Fruit fly (Drosophila melanogaster) whole organism, prepupa: ENCODE measurements around the gene Bulli.

Experiments used
- Blimp-1 ChIP-seq: fragments of 200-800 bp; sonication (Bioruptor generic); optimal IDR thresholded peaks from 3 replicates; lab custom pipeline; 2017; ENCODE audit warnings: missing biosample characterization, missing genetic modification characterization, mild to moderate bottlenecking, moderate library complexity, missing genetic modification reagents
- CG10631 ChIP-seq: fragments of 200-800 bp; sonication (Bioruptor generic); optimal IDR thresholded peaks from 2 replicates; lab custom pipeline; 2016; ENCODE audit warnings: missing biosample characterization, missing genetic modification characterization
- CG11294 ChIP-seq: fragments of 200-800 bp; sonication (Bioruptor generic); IDR thresholded peaks from 2 replicates; pipeline ENCODE4 v1.3.6; 2022; ENCODE audit warnings: missing biosample characterization, missing genetic modification characterization
- CG11902 ChIP-seq: fragments of 200-800 bp; sonication (Bioruptor generic); optimal IDR thresholded peaks from 3 replicates; lab custom pipeline; 2016; ENCODE audit warnings: missing biosample characterization, missing genetic modification characterization
- CG15336 ChIP-seq: fragments of 200-800 bp; sonication (Bioruptor generic); IDR thresholded peaks from 2 replicates; pipeline ENCODE4 v1.3.6; 2022; ENCODE audit warnings: missing biosample characterization, missing genetic modification characterization
- CG1621 ChIP-seq: fragments of 200-800 bp; sonication (Bioruptor generic); optimal IDR thresholded peaks from 3 replicates; lab custom pipeline; 2018; ENCODE audit warnings: missing biosample characterization, mild to moderate bottlenecking, missing genetic modification characterization
- CG16779 ChIP-seq: fragments of 200-800 bp; sonication (Bioruptor generic); optimal IDR thresholded peaks from 3 replicates; lab custom pipeline; 2017; ENCODE audit warnings: missing biosample characterization, mild to moderate bottlenecking, missing genetic modification characterization
- CG3032 ChIP-seq: fragments of 200-800 bp; optimal IDR thresholded peaks from 2 replicates; lab custom pipeline; 2019; ENCODE audit warnings: missing biosample characterization, mild to moderate bottlenecking, missing genetic modification characterization, moderate library complexity
- CG31627 ChIP-seq: fragments of 200-800 bp; sonication (Bioruptor generic); optimal IDR thresholded peaks from 3 replicates; lab custom pipeline; 2016; ENCODE audit warnings: missing biosample characterization, missing genetic modification characterization
- CG3919 ChIP-seq: fragments of 200-800 bp; sonication (Bioruptor generic); optimal IDR thresholded peaks from 3 replicates; lab custom pipeline; 2016; ENCODE audit warnings: missing biosample characterization, missing genetic modification characterization
- CG6163 ChIP-seq: fragments of 200-800 bp; sonication (Bioruptor generic); IDR thresholded peaks from 3 replicates; pipeline ENCODE4 v1.3.6; 2022; ENCODE audit warnings: missing biosample characterization, missing genetic modification characterization
- CG6792 ChIP-seq: fragments of 200-800 bp; sonication (Bioruptor generic); optimal IDR thresholded peaks from 3 replicates; lab custom pipeline; 2016; ENCODE audit warnings: missing biosample characterization, missing genetic modification characterization
- CG6854 ChIP-seq: fragments of 200-800 bp; sonication (Bioruptor generic); optimal IDR thresholded peaks from 2 replicates; lab custom pipeline; 2017; ENCODE audit warnings: missing biosample characterization, mild to moderate bottlenecking, missing genetic modification characterization
- CG8319 ChIP-seq: fragments of 200-800 bp; sonication (Bioruptor generic); optimal IDR thresholded peaks from 3 replicates; lab custom pipeline; 2016; ENCODE audit warnings: missing biosample characterization, missing genetic modification characterization
- CG8632 ChIP-seq: fragments of 200-800 bp; sonication (Bioruptor generic); optimal IDR thresholded peaks from 3 replicates; lab custom pipeline; 2016; ENCODE audit warnings: missing biosample characterization, missing genetic modification characterization
- CG9139 ChIP-seq: fragments of 200-800 bp; sonication (Bioruptor generic); optimal IDR thresholded peaks from 3 replicates; lab custom pipeline; 2017; ENCODE audit warnings: missing biosample characterization, mild to moderate bottlenecking, missing genetic modification characterization
- Eip75B ChIP-seq: fragments of 200-800 bp; sonication (Bioruptor generic); optimal IDR thresholded peaks from 3 replicates; lab custom pipeline; 2016; ENCODE audit warnings: missing biosample characterization, missing genetic modification characterization
- Eip78C ChIP-seq: fragments of 200-800 bp; sonication (Bioruptor generic); peaks from one replicate; lab custom pipeline; 2016; ENCODE audit warnings: missing biosample characterization, missing genetic modification characterization
- Eip93F ChIP-seq: fragments of 200-800 bp; sonication (Bioruptor generic); optimal IDR thresholded peaks from 2 replicates; lab custom pipeline; 2016; ENCODE audit warnings: missing biosample characterization, mild to moderate bottlenecking, missing genetic modification characterization
- Ets21C ChIP-seq: fragments of 200-800 bp; sonication (Bioruptor generic); optimal IDR thresholded peaks from 3 replicates; lab custom pipeline; 2016; ENCODE audit warnings: missing biosample characterization, missing genetic modification characterization
- Ets96B ChIP-seq: fragments of 200-800 bp; optimal IDR thresholded peaks from 2 replicates; lab custom pipeline; 2019; ENCODE audit warnings: missing biosample characterization, mild to moderate bottlenecking, missing genetic modification characterization, moderate library complexity
- Gug ChIP-seq: fragments of 200-800 bp; sonication (Bioruptor generic); IDR thresholded peaks from 2 replicates; pipeline ENCODE4 v1.3.6; 2022; ENCODE audit warnings: missing biosample characterization, missing genetic modification characterization
- Hr38 ChIP-seq: sonication (Bioruptor generic); optimal IDR thresholded peaks from 2 replicates; lab custom pipeline; 2016; ENCODE audit warnings: missing biosample characterization, missing genetic modification characterization
- Hr39 ChIP-seq: fragments of 200-800 bp; sonication (Bioruptor generic); optimal IDR thresholded peaks from 2 replicates; lab custom pipeline; 2016; ENCODE audit warnings: missing biosample characterization, missing genetic modification characterization
- Hr4 ChIP-seq: fragments of 200-800 bp; sonication (Bioruptor generic); optimal IDR thresholded peaks from 3 replicates; lab custom pipeline; 2016; ENCODE audit warnings: missing biosample characterization, missing genetic modification characterization
- Lpt ChIP-seq: fragments of 200-800 bp; sonication (Bioruptor generic); optimal IDR thresholded peaks from 3 replicates; lab custom pipeline; 2016; ENCODE audit warnings: missing biosample characterization, missing genetic modification characterization
- Met ChIP-seq: fragments of 200-800 bp; sonication (Bioruptor generic); optimal IDR thresholded peaks from 3 replicates; lab custom pipeline; 2016; ENCODE audit warnings: missing biosample characterization, missing genetic modification characterization
- OdsH ChIP-seq: fragments of 200-800 bp; sonication (Bioruptor generic); optimal IDR thresholded peaks from 3 replicates; lab custom pipeline; 2016; ENCODE audit warnings: missing biosample characterization, missing genetic modification characterization
- Smox ChIP-seq: fragments of 200-800 bp; sonication (Bioruptor generic); optimal IDR thresholded peaks from 3 replicates; lab custom pipeline; 2016; ENCODE audit warnings: missing biosample characterization, missing genetic modification characterization
- Sox102F ChIP-seq: fragments of 200-800 bp; sonication (Bioruptor generic); optimal IDR thresholded peaks from 2 replicates; lab custom pipeline; 2016; ENCODE audit warnings: missing biosample characterization, mild to moderate bottlenecking, missing genetic modification characterization
- achi ChIP-seq: fragments of 200-800 bp; sonication (Bioruptor generic); optimal IDR thresholded peaks from 3 replicates; lab custom pipeline; 2016; ENCODE audit warnings: missing biosample characterization, missing genetic modification characterization
- acj6 ChIP-seq: fragments of 200-800 bp; sonication (Bioruptor generic); optimal IDR thresholded peaks from 3 replicates; lab custom pipeline; 2016; ENCODE audit warnings: missing biosample characterization, missing genetic modification characterization
- cyc ChIP-seq: fragments of 200-800 bp; sonication (Bioruptor generic); optimal IDR thresholded peaks from 3 replicates; lab custom pipeline; 2016; ENCODE audit warnings: missing biosample characterization, missing genetic modification characterization
- dac ChIP-seq: fragments of 200-800 bp; sonication (Bioruptor generic); optimal IDR thresholded peaks from 2 replicates; lab custom pipeline; 2017; ENCODE audit warnings: missing biosample characterization, mild to moderate bottlenecking, missing genetic modification characterization
- eg ChIP-seq: fragments of 200-800 bp; sonication (Bioruptor generic); IDR thresholded peaks from 3 replicates; pipeline ENCODE4 v1.3.6; 2022; ENCODE audit warnings: missing biosample characterization, missing genetic modification characterization
- esn ChIP-seq: fragments of 200-800 bp; sonication (Bioruptor generic); optimal IDR thresholded peaks from 2 replicates; lab custom pipeline; 2016; ENCODE audit warnings: missing biosample characterization, mild to moderate bottlenecking, missing genetic modification characterization, moderate library complexity
- fd59A ChIP-seq: fragments of 200-800 bp; sonication (Bioruptor generic); optimal IDR thresholded peaks from 2 replicates; lab custom pipeline; 2017; ENCODE audit warnings: missing biosample characterization, mild to moderate bottlenecking, missing genetic modification characterization, missing genetic modification reagents
- fd85E ChIP-seq: fragments of 200-800 bp; sonication (Bioruptor generic); optimal IDR thresholded peaks from 3 replicates; lab custom pipeline; 2016; ENCODE audit warnings: missing biosample characterization, missing genetic modification characterization
- fkh ChIP-seq: fragments of 200-800 bp; sonication (Bioruptor generic); optimal IDR thresholded peaks from 3 replicates; lab custom pipeline; 2017; ENCODE audit warnings: missing biosample characterization, mild to moderate bottlenecking, missing genetic modification characterization, moderate library complexity
- lz ChIP-seq: fragments of 200-800 bp; sonication (Bioruptor generic); optimal IDR thresholded peaks from 3 replicates; lab custom pipeline; 2016; ENCODE audit warnings: missing biosample characterization, missing genetic modification characterization
- pdm3 ChIP-seq: fragments of 200-800 bp; sonication (Bioruptor generic); optimal IDR thresholded peaks from 3 replicates; lab custom pipeline; 2016; ENCODE audit warnings: missing biosample characterization, missing genetic modification characterization
- spab ChIP-seq: fragments of 200-800 bp; sonication (Bioruptor generic); optimal IDR thresholded peaks from 2 replicates; lab custom pipeline; 2017; ENCODE audit warnings: missing biosample characterization, mild to moderate bottlenecking, missing genetic modification characterization, missing genetic modification reagents
- ss ChIP-seq, 2 experiments: fragments of 200-800 bp; sonication (Bioruptor generic); optimal IDR thresholded peaks; 2 replicates in 1 of 2; 3 replicates in 1 of 2; lab custom pipeline; 2017 to 2018; ENCODE audit warnings: mild to moderate bottlenecking in 2 of 2, missing biosample characterization in 2 of 2, missing genetic modification characterization in 2 of 2, moderate library complexity in 1 of 2
- svp ChIP-seq: fragments of 200-800 bp; sonication (Bioruptor generic); peaks from one replicate; lab custom pipeline; 2016; ENCODE audit warnings: missing biosample characterization, missing genetic modification characterization
- topi ChIP-seq: fragments of 200-800 bp; sonication (Bioruptor generic); optimal IDR thresholded peaks from 3 replicates; lab custom pipeline; 2016; ENCODE audit warnings: missing biosample characterization, missing genetic modification characterization
- vri ChIP-seq: fragments of 200-800 bp; sonication (Bioruptor generic); optimal IDR thresholded peaks from 3 replicates; lab custom pipeline; 2016; ENCODE audit warnings: missing biosample characterization, mild to moderate bottlenecking, missing genetic modification characterization

Bulli gene

DNA sequence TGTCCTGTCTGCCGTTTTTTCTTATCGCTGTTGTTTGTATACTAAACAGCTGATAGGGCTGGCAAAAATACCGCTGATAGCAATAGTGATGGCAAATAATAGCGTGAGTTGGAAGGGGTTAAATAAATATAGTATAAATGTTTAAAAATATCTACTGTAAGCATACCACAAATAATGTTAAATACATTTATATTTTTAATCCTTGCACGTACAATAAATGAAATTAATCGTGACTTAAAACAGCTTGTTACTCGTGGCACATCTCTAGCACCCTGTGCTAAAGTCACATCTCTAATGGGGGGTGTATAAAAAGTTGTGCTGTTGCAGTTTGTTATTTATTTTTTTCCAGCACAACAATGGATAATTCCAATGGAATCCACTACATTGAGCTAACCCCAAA, at the start of gene Bulli, which contains the start of gene CG10147 (continued):
- TF ChIP-seq vri (GFP tag; lab: Kevin White, UChicago) (peak; percentile 93), Eip93F (GFP tag; lab: Kevin White, UChicago) (peak; percentile 82), Gug (GFP tag; lab: Robert Waterston, UW) (peak; percentile 96), CG11294 (GFP tag; lab: Robert Waterston, UW) (peak; percentile 94), CG8319 (GFP tag; lab: Kevin White, UChicago) (peak; percentile 92), esn (GFP tag; lab: Kevin White, UChicago) (peak; percentile 96), CG3032 (tag; lab: Kevin White, UChicago) (peak; percentile 97), Hr38 (peak; percentile 51)

DNA sequence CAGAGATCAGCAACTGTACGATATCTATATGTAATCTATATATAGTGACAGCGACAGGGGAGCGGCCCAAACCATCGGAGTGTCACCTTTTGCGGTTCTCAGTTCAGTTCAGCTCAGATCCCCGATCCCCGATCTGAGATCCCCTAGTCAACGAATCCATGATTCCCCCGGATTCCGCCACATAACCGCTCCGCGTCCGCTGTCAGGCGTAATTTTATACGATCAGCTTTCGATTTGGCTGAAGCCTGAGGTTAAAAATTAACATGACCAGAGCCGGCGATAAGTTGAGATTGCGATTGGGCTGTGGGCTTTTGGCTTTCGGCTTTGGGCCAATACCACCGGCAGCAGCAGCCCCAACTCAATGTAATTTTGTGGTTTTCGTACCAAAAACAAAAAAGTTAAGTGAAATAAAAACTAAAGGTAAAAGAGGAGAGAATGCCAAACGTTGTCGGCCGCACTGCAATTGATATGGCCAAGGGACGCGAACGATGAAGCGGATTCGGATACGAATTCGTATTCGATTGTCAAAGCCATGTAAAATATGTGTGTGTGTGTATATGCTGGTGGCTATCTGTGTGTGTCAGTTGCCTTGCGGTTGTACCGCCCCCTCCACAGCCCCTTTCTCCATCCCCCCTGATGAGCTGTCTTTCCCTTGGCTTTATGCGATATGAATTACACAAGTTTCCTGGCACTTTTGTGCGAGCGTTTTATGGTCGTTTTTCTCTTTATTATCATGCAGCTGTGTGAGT, 48.6 kb upstream of the Bulli start:
- TF ChIP-seq svp (GFP tag; lab: Kevin White, UChicago) (peak; percentile 62), Eip78C (peak; percentile 65), CG6854 (GFP tag; lab: Kevin White, UChicago) (peak; percentile 69), Blimp-1 (GFP tag; lab: Kevin White, UChicago) (peak; percentile 64), fd59A (GFP tag; lab: Kevin White, UChicago) (no peak)

- no peak for TF ChIP-seq CG6163 (GFP tag; lab: Robert Waterston, UW)
- no peak for TF ChIP-seq achi
- no peak for TF ChIP-seq Eip93F (GFP tag; lab: Kevin White, UChicago)
- TF ChIP-seq CG3919: no peak
- no peak for TF ChIP-seq Ets21C (GFP tag; lab: Kevin White, UChicago)
- no peak for TF ChIP-seq eg
- TF ChIP-seq CG15336 (GFP tag; lab: Robert Waterston, UW): no peak
- TF ChIP-seq Hr38: no peak
- TF ChIP-seq Hr4: no peak
- no peak for TF ChIP-seq Lpt (GFP tag; lab: Kevin White, UChicago)
- no peak for TF ChIP-seq CG16779
- TF ChIP-seq lz (GFP tag; lab: Kevin White, UChicago): no peak
- no peak for TF ChIP-seq Gug (GFP tag; lab: Robert Waterston, UW)
- TF ChIP-seq OdsH (GFP tag; lab: Kevin White, UChicago): no peak
- TF ChIP-seq CG9139 (GFP tag; lab: Kevin White, UChicago): no peak
- no peak for TF ChIP-seq CG11902 (GFP tag; lab: Kevin White, UChicago)
- TF ChIP-seq Smox (GFP tag; lab: Kevin White, UChicago): peak; percentile 38
- TF ChIP-seq Eip78C: peak; percentile 68
- no peak for TF ChIP-seq pdm3
- TF ChIP-seq ss (GFP tag; optimal IDR thresholded peaks at IDR 0.05; lab: Kevin White, UChicago): no peak
- no peak for TF ChIP-seq CG31627 (GFP tag; lab: Kevin White, UChicago)
- TF ChIP-seq cyc (GFP tag; lab: Kevin White, UChicago): no peak
- peak; percentile 70 for TF ChIP-seq svp (GFP tag; lab: Kevin White, UChicago)
- TF ChIP-seq CG6792: no peak
- peak; percentile 11 for TF ChIP-seq Eip75B (GFP tag; lab: Kevin White, UChicago)
- peak; percentile 34 for TF ChIP-seq acj6 (GFP tag; lab: Kevin White, UChicago)
- TF ChIP-seq CG8632 (GFP tag; lab: Kevin White, UChicago): no peak
- no peak for TF ChIP-seq CG1621 (tag; lab: Kevin White, UChicago)
- no peak for TF ChIP-seq CG10631 (GFP tag; lab: Kevin White, UChicago)
- TF ChIP-seq CG8319 (GFP tag; lab: Kevin White, UChicago): no peak
- no peak for TF ChIP-seq spab (GFP tag; lab: Kevin White, UChicago)
- TF ChIP-seq fkh (GFP tag; lab: Kevin White, UChicago): no peak
- TF ChIP-seq Met (GFP tag; lab: Kevin White, UChicago): peak; percentile 1
- no peak for TF ChIP-seq CG3032 (tag; lab: Kevin White, UChicago)
- TF ChIP-seq Sox102F (GFP tag; lab: Kevin White, UChicago): peak; percentile 41
- peak; percentile 5 for TF ChIP-seq Ets96B
- TF ChIP-seq fd85E (GFP tag; lab: Kevin White, UChicago): no peak
- TF ChIP-seq esn (GFP tag; lab: Kevin White, UChicago): peak; percentile 41
- no peak for TF ChIP-seq Blimp-1 (GFP tag; lab: Kevin White, UChicago)
- TF ChIP-seq Hr39: peak; percentile 12
- no peak for TF ChIP-seq dac
- peak; percentile 11 for TF ChIP-seq topi
- TF ChIP-seq vri (GFP tag; lab: Kevin White, UChicago): peak; percentile 2
Observed at dm6 chr3L:6440462-6440811, 48.0 kb upstream of the Bulli start.
